Worm (Caenorhabditis elegans) whole organism, L3 larva: ENCODE measurements around the gene fmo-3.

ENCODE experiments used
- ZK546.5 ChIP-seq: sonication (generic microtip); optimal IDR thresholded peaks from 2 replicates; lab custom pipeline; 2017; ENCODE audit warnings: missing biosample characterization, missing genetic modification characterization
- aly-2 ChIP-seq: fragments of 150-350 bp; optimal IDR thresholded peaks from 2 replicates; lab custom pipeline; 2014; ENCODE audit warnings: missing biosample characterization, missing genetic modification characterization
- ama-1 ChIP-seq: fragments of 150-350 bp; optimal IDR thresholded peaks from 2 replicates; lab custom pipeline; 2018
- ceh-16 ChIP-seq: sonication (generic microtip); optimal IDR thresholded peaks from 2 replicates; lab custom pipeline; 2017; ENCODE audit warnings: missing biosample characterization, missing genetic modification characterization
- ceh-28 ChIP-seq: fragments of 150-350 bp; optimal IDR thresholded peaks from 2 replicates; lab custom pipeline; 2014; ENCODE audit warnings: missing biosample characterization, missing genetic modification reagents, missing genetic modification characterization
- ceh-9 ChIP-seq: sonication (generic microtip); optimal IDR thresholded peaks from 2 replicates; lab custom pipeline; 2018; ENCODE audit warnings: missing biosample characterization, missing genetic modification characterization
- egl-5 ChIP-seq: fragments of 150-350 bp; optimal IDR thresholded peaks from 2 replicates; lab custom pipeline; 2017; ENCODE audit warnings: missing biosample characterization, missing genetic modification reagents, missing genetic modification characterization, inconsistent platforms
- elt-1 ChIP-seq: fragments of 150-350 bp; optimal IDR thresholded peaks from 2 replicates; lab custom pipeline; 2014; ENCODE audit warnings: missing biosample characterization, missing genetic modification characterization
- elt-2 ChIP-seq: sonication (generic microtip); optimal IDR thresholded peaks from 2 replicates; lab custom pipeline; 2016; ENCODE audit warnings: missing genetic modification reagents, mild to moderate bottlenecking, missing genetic modification characterization, missing compliant biosample characterization
- eor-1 ChIP-seq, 2 experiments: fragments of 150-350 bp; optimal IDR thresholded peaks; 2 replicates each; lab custom pipeline; 2014 to 2018; ENCODE audit warnings: missing biosample characterization in 2 of 2, missing genetic modification characterization in 2 of 2
- fkh-10 ChIP-seq: sonication (generic microtip); optimal IDR thresholded peaks from 2 replicates; lab custom pipeline; 2017; ENCODE audit warnings: missing biosample characterization, missing genetic modification reagents, missing genetic modification characterization
- hmg-11 ChIP-seq: sonication (generic microtip); optimal IDR thresholded peaks from 2 replicates; lab custom pipeline; 2016; ENCODE audit warnings: missing genetic modification characterization, missing compliant biosample characterization
- jun-1 ChIP-seq: fragments of 150-350 bp; optimal IDR thresholded peaks from 2 replicates; lab custom pipeline; 2014; ENCODE audit warnings: missing biosample characterization, missing genetic modification reagents, missing genetic modification characterization
- lin-15B ChIP-seq: fragments of 150-350 bp; optimal IDR thresholded peaks from 2 replicates; lab custom pipeline; 2014; ENCODE audit warnings: missing biosample characterization, missing genetic modification characterization
- lin-39 ChIP-seq: fragments of 150-350 bp; optimal IDR thresholded peaks from 2 replicates; lab custom pipeline; 2018; ENCODE audit warnings: missing biosample characterization, missing genetic modification reagents, missing genetic modification characterization
- lsy-12 ChIP-seq: sonication (generic microtip); optimal IDR thresholded peaks from 2 replicates; lab custom pipeline; 2016; ENCODE audit warnings: mild to moderate bottlenecking, missing genetic modification characterization, missing compliant biosample characterization
- mml-1 ChIP-seq: fragments of 150-350 bp; sonication (generic microtip); optimal IDR thresholded peaks from 3 replicates; lab custom pipeline; 2014; ENCODE audit warnings: missing biosample characterization, missing genetic modification characterization
- nfya-1 ChIP-seq: sonication (generic microtip); optimal IDR thresholded peaks from 2 replicates; lab custom pipeline; 2017; ENCODE audit warnings: missing genetic modification characterization, mild to moderate bottlenecking, missing compliant biosample characterization, antibody characterized with exemption, moderate library complexity; ENCODE audit not compliant: insufficient read depth
- nhr-11 ChIP-seq: fragments of 150-350 bp; optimal IDR thresholded peaks from 2 replicates; lab custom pipeline; 2014; ENCODE audit warnings: missing biosample characterization, missing genetic modification characterization
- nhr-12 ChIP-seq: fragments of 150-350 bp; optimal IDR thresholded peaks from 2 replicates; lab custom pipeline; 2014; ENCODE audit warnings: missing biosample characterization, missing genetic modification characterization
- nhr-23 ChIP-seq: fragments of 150-350 bp; optimal IDR thresholded peaks from 2 replicates; lab custom pipeline; 2014; ENCODE audit warnings: missing biosample characterization, missing genetic modification reagents, missing genetic modification characterization
- nhr-237 ChIP-seq: fragments of 150-350 bp; optimal IDR thresholded peaks from 2 replicates; lab custom pipeline; 2014; ENCODE audit warnings: missing biosample characterization, missing genetic modification characterization
- nhr-25 ChIP-seq: sonication (generic microtip); optimal IDR thresholded peaks from 2 replicates; lab custom pipeline; 2017; ENCODE audit warnings: missing biosample characterization, missing genetic modification characterization
- nhr-43 ChIP-seq: sonication (generic microtip); optimal IDR thresholded peaks from 2 replicates; lab custom pipeline; 2016; ENCODE audit warnings: mild to moderate bottlenecking, missing genetic modification characterization, missing compliant biosample characterization; ENCODE audit not compliant: poor library complexity, severe bottlenecking
- nhr-77 ChIP-seq: fragments of 150-350 bp; optimal IDR thresholded peaks from 2 replicates; lab custom pipeline; 2014; ENCODE audit warnings: missing biosample characterization, missing genetic modification characterization
- pha-4 ChIP-seq: fragments of 150-350 bp; optimal IDR thresholded peaks from 2 replicates; lab custom pipeline; 2014; ENCODE audit warnings: missing biosample characterization, missing genetic modification reagents, missing genetic modification characterization
- pqm-1 ChIP-seq: fragments of 150-350 bp; optimal IDR thresholded peaks from 2 replicates; lab custom pipeline; 2017; ENCODE audit warnings: missing biosample characterization, missing genetic modification characterization, inconsistent platforms
- skn-1 ChIP-seq: fragments of 150-350 bp; optimal IDR thresholded peaks from 2 replicates; lab custom pipeline; 2014; ENCODE audit warnings: missing biosample characterization, missing genetic modification characterization
- snpc-4 ChIP-seq: fragments of 150-350 bp; optimal IDR thresholded peaks from 2 replicates; lab custom pipeline; 2014; ENCODE audit warnings: missing biosample characterization, missing genetic modification characterization
- tbx-2 ChIP-seq: sonication (generic microtip); optimal IDR thresholded peaks from 2 replicates; lab custom pipeline; 2016; ENCODE audit warnings: mild to moderate bottlenecking, missing genetic modification characterization, missing compliant biosample characterization
- unc-39 ChIP-seq: sonication (generic microtip); optimal IDR thresholded peaks from 4 replicates; lab custom pipeline; 2017; ENCODE audit warnings: missing biosample characterization, missing genetic modification characterization
- unc-62 ChIP-seq: fragments of 150-350 bp; sonication (generic microtip); optimal IDR thresholded peaks from 4 replicates; lab custom pipeline; 2014; ENCODE audit warnings: missing biosample characterization, missing genetic modification reagents, missing genetic modification characterization
- zag-1 ChIP-seq: fragments of 150-350 bp; optimal IDR thresholded peaks from 2 replicates; lab custom pipeline; 2014; ENCODE audit warnings: missing biosample characterization, missing genetic modification characterization
- ztf-4 ChIP-seq: fragments of 150-350 bp; optimal IDR thresholded peaks from 2 replicates; lab custom pipeline; 2014; ENCODE audit warnings: missing biosample characterization, missing genetic modification characterization

Gene fmo-3

ce11 chrIII:10721056-10721455 is 26.6 kb downstream of the fmo-3 start:
- no peak for TF ChIP-seq unc-62 (GFP tag; lab: Kevin White, UChicago)
- no peak for TF ChIP-seq zag-1
- TF ChIP-seq nhr-77, result no peak
- no peak for TF ChIP-seq tbx-2 (tag; lab: Kevin White, UChicago)
- no peak for TF ChIP-seq pha-4 (tag; lab: Kevin White, UChicago)
- no peak for TF ChIP-seq ceh-16 (tag; lab: Kevin White, UChicago)
- no peak for TF ChIP-seq jun-1 (tag; lab: Kevin White, UChicago)
- TF ChIP-seq ceh-9, result no peak
- TF ChIP-seq aly-2 (tag; lab: Kevin White, UChicago), result no peak

DNA sequence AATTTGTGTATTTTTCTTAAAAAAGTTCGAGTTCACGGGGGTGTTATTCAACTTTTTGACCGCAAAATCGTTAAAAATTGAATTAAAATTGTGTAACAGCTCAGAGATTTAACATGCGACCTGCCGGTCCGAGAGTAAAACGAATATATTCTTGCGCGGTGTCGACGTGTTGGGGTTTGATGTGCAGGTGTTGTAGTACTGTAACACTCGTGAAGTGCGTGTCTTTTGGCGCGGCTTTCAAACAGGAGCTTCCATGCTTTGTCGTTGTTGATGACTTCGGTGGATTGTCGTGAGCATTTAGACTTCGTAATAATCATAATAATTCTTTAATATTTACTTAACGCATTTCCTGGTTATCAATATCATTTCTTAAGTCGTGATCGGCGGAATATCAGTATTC is 36.0 kb downstream of the fmo-3 start, which contains the start of gene tat-3:
tat-3 (minus strand) TSS at position 196 of the 400 bp plus-strand sequence.
- TF ChIP-seq egl-5 (tag; lab: Kevin White, UChicago) (no peak), ztf-4 (tag; lab: Kevin White, UChicago) (no peak), pha-4 (tag; lab: Kevin White, UChicago) (peak; percentile 21)

ce11 chrIII:10733300-10733699 is 38.8 kb downstream of the fmo-3 start:
- no peak for TF ChIP-seq ceh-28
- no peak for TF ChIP-seq nhr-11

DNA sequence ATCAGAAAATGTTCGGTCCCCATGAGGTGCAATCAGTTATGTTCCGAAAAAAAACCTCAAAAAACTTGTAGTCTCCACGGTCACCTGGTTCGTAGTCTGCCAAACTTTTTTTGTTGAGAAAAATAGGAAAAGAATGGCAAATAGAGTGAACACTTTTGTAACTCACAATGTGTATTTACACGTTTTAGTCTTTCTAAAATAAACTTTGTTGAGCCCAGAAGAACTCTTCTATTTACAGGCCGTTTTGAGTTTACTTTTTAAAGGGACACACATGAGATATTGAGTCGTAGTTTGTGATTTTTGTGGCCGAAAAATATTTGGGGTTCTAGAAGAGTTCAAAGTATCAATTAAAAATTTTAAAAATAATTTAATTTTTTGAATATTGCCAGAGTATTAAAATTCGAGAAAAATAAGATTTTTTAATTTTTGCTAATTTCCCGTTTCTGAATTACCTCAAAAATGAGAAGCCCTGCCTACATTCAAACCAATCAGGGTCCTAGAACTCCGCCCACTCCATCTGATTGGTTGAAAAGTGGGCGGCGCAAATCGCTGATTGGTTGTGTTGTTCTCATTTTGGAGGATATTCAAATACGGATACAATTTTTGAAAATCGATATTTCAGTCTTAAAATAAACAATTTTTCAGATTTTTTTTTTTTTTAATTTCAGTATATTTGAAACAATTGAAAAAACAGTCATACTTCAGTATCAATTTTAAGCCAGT is 40.2 kb downstream of the fmo-3 start:
- TF ChIP-seq pha-4 (tag; lab: Kevin White, UChicago) (peak; percentile 94), nfya-1 (tag; lab: Kevin White, UChicago) (peak; percentile 89), ama-1 (lab: Kevin White, UChicago) (no peak), lsy-12 (no peak)
- TF ChIP-seq, all 47 proteins: peak for 2

ce11 chrIII:10736322-10736985 is 42.0 kb downstream of the fmo-3 start:
- TF ChIP-seq nhr-25 (tag; lab: Kevin White, UChicago) (peak; percentile 45), hmg-11 (peak; percentile 23), elt-2 (tag; lab: Kevin White, UChicago) (no peak), ama-1 (lab: Kevin White, UChicago) (peak; percentile 8), nhr-23 (tag; lab: Kevin White, UChicago) (peak; percentile 67), nhr-43 (tag; lab: Kevin White, UChicago) (peak; percentile 30)
- TF ChIP-seq, all 47 proteins: peak for 5

DNA sequence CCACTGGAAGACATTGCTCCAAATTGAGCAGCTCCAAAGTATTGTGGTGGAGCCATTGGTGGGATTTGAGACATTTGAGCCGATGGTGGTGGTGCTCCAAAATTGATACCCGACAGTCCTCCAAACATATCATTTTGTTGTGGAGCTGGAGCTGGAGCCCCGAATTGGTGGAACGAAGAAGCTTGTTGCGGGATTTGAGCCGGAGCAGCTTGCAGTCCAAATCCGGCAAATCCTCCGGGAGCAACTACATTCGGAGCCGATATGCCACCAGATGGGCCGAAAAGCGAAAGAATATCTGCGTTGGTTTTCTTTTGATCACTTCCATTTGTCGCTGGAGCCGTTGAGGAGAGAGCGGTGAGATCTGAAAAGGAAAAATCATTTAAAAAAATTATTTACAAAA is 43.6 kb downstream of the fmo-3 start:
- TF ChIP-seq skn-1 (tag; lab: Kevin White, UChicago) (no peak), eor-1 (tag; optimal IDR thresholded peaks at IDR 0.05; lab: Kevin White, UChicago) (no peak), snpc-4 (tag; lab: Kevin White, UChicago) (no peak), unc-39 (tag; lab: Kevin White, UChicago) (no peak), zag-1 (no peak), lin-39 (tag; lab: Kevin White, UChicago) (no peak), mml-1 (tag; lab: Kevin White, UChicago) (no peak), hmg-11 (no peak), nhr-12 (no peak), nfya-1 (tag; lab: Kevin White, UChicago) (no peak)

ce11 chrIII:10739455-10739854 is 45.0 kb downstream of the fmo-3 start, which contains the start of gene smap-1:
Gene smap-1, minus strand, starts transcription at chrIII:10739792.
- no peak for TF ChIP-seq ZK546.5
- no peak for TF ChIP-seq jun-1 (tag; lab: Kevin White, UChicago)
- no peak for TF ChIP-seq elt-1 (tag; lab: Kevin White, UChicago)
- no peak for TF ChIP-seq pqm-1 (tag; lab: Kevin White, UChicago)
- TF ChIP-seq nhr-12, result no peak
- TF ChIP-seq ceh-16 (tag; lab: Kevin White, UChicago), result no peak
- TF ChIP-seq ceh-9, result no peak
- no peak for TF ChIP-seq nhr-237 (tag; lab: Kevin White, UChicago)
- no peak for TF ChIP-seq lin-15B
- TF ChIP-seq egl-5 (tag; lab: Kevin White, UChicago), result no peak
- no peak for TF ChIP-seq fkh-10
